Worm (Caenorhabditis elegans) whole organism, L2 larva: ENCODE data around the gene F53C3.4.
A peak's percentile ranks its signal among the peaks of the same experiment; 100 is the strongest.

ENCODE experiments used
- Y55F3AM.14 ChIP-seq: fragments of 200-800 bp; sonication (Bioruptor generic); optimal IDR thresholded peaks from 2 replicates; lab custom pipeline; 2018; ENCODE audit warnings: mild to moderate bottlenecking, missing genetic modification characterization, missing compliant biosample characterization
- alr-1 ChIP-seq: fragments of 150-350 bp; optimal IDR thresholded peaks from 2 replicates; lab custom pipeline; 2014; ENCODE audit warnings: missing biosample characterization, missing genetic modification characterization
- elt-1 ChIP-seq: fragments of 150-350 bp; optimal IDR thresholded peaks from 2 replicates; lab custom pipeline; 2014; ENCODE audit warnings: missing biosample characterization, missing genetic modification characterization
- gmeb-1 ChIP-seq: fragments of 150-350 bp; optimal IDR thresholded peaks from 2 replicates; lab custom pipeline; 2014; ENCODE audit warnings: missing biosample characterization, missing genetic modification characterization
- lin-13 ChIP-seq: fragments of 150-350 bp; optimal IDR thresholded peaks from 2 replicates; lab custom pipeline; 2014; ENCODE audit warnings: missing biosample characterization, missing genetic modification reagents, missing genetic modification characterization
- lin-39 ChIP-seq: fragments of 150-350 bp; optimal IDR thresholded peaks from 2 replicates; lab custom pipeline; 2014; ENCODE audit warnings: missing biosample characterization, missing genetic modification reagents, missing genetic modification characterization
- mab-5 ChIP-seq: fragments of 150-350 bp; optimal IDR thresholded peaks from 2 replicates; lab custom pipeline; 2014; ENCODE audit warnings: missing biosample characterization, missing genetic modification characterization
- nhr-11 ChIP-seq: fragments of 150-350 bp; optimal IDR thresholded peaks from 2 replicates; lab custom pipeline; 2014; ENCODE audit warnings: missing biosample characterization, missing genetic modification characterization
- nhr-12 ChIP-seq: fragments of 150-350 bp; optimal IDR thresholded peaks from 2 replicates; lab custom pipeline; 2014; ENCODE audit warnings: missing biosample characterization, missing genetic modification characterization
- nhr-129 ChIP-seq: fragments of 150-350 bp; optimal IDR thresholded peaks from 2 replicates; lab custom pipeline; 2014; ENCODE audit warnings: missing biosample characterization, missing genetic modification characterization
- nhr-21 ChIP-seq: fragments of 150-350 bp; optimal IDR thresholded peaks from 2 replicates; lab custom pipeline; 2014; ENCODE audit warnings: missing biosample characterization, missing genetic modification characterization
- nhr-237 ChIP-seq: fragments of 150-350 bp; optimal IDR thresholded peaks from 2 replicates; lab custom pipeline; 2014; ENCODE audit warnings: missing biosample characterization, missing genetic modification characterization
- sma-3 ChIP-seq: sonication (generic microtip); optimal IDR thresholded peaks from 2 replicates; lab custom pipeline; 2016; ENCODE audit warnings: missing genetic modification reagents, missing genetic modification characterization, missing compliant biosample characterization
- zag-1 ChIP-seq: fragments of 150-350 bp; optimal IDR thresholded peaks from 2 replicates; lab custom pipeline; 2014; ENCODE audit warnings: missing biosample characterization, missing genetic modification characterization
- ztf-1 ChIP-seq: fragments of 200-800 bp; sonication (Bioruptor generic); conservative IDR thresholded peaks from 2 replicates; pipeline ENCODE4 v1.3.6; 2022; ENCODE audit warnings: missing genetic modification characterization, missing compliant biosample characterization

F53C3.4 gene

DNA sequence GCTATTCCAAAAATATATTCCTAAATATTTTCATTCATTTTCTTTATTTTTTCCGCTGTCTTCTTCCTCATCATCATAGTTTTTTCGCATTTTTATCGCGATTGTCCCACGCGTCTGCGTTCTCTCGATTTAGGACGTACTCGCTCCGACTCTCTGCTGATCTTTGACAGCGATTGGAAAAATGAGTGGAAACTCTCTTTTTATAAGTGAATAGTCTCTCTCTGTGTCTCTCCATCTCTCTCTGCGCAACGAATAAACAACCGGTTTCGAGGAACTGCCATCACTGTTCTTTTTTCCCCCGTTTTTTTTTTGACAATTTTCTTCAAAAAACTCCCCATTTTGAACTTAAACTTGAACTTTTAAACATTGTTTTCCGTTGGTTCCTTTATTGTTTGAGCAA is 50.1 kb downstream of the F53C3.4 start (continued):
- TF ChIP-seq zag-1 (tag; lab: Kevin White, UChicago) (no peak), nhr-237 (tag; lab: Kevin White, UChicago) (no peak), mab-5 (no peak), nhr-11 (tag; lab: Kevin White, UChicago) (no peak), nhr-129 (tag; lab: Kevin White, UChicago) (peak; percentile 9), Y55F3AM.14 (GFP tag; lab: Kevin White, UChicago) (no peak), gmeb-1 (tag; lab: Kevin White, UChicago) (peak; percentile 17), ztf-1 (GFP tag; lab: Robert Waterston, UW) (no peak), alr-1 (tag; lab: Kevin White, UChicago) (no peak), lin-39 (no peak), elt-1 (tag; lab: Kevin White, UChicago) (no peak), lin-13 (GFP tag; lab: Kevin White, UChicago) (no peak), nhr-21 (no peak), sma-3 (GFP tag; lab: Kevin White, UChicago) (peak; percentile 14)

- TF ChIP-seq nhr-129 (tag; lab: Kevin White, UChicago) (peak; percentile 8), nhr-12 (tag; lab: Kevin White, UChicago) (no peak)
These were observed 51.2 kb downstream of the F53C3.4 start for ce11 chrII:3952368-3952767.
